Worm (Caenorhabditis elegans): ENCODE measurements around the gene C04G6.6.

Gene C04G6.6

ce11 chrII:5049865-5050342, 49.6 kb downstream of the C04G6.6 start, which contains the start of gene F33G12.6:
Gene F33G12.6, plus strand, starts transcription at chrII:5049915.
- TF ChIP-seq F55B11.4 (tag; optimal IDR thresholded peaks at IDR 0.05; ENCODE audit: borderline replicate concordance, insufficient read depth) (no peak), mcd-1 (GFP tag; IDR thresholded peaks at IDR 0.05) (no peak), dpl-1 (GFP tag; optimal IDR thresholded peaks at IDR 0.05) (no peak), attf-3 (GFP tag; conservative IDR thresholded peaks at IDR 0.05) (no peak), ceh-91 (GFP tag; IDR thresholded peaks at IDR 0.05) (no peak), dpff-1 (tag; optimal IDR thresholded peaks at IDR 0.05) (no peak), aptf-2 (GFP tag; conservative IDR thresholded peaks at IDR 0.05) (no peak), sdz-38 (tag; optimal IDR thresholded peaks at IDR 0.05) (no peak), ceh-79 (tag; optimal IDR thresholded peaks at IDR 0.05) (no peak), F57A8.1 (GFP tag; optimal IDR thresholded peaks at IDR 0.05) (no peak), F23B12.7 (tag; optimal IDR thresholded peaks at IDR 0.05; ENCODE audit: insufficient read depth) (no peak), F10E7.11 (tag; optimal IDR thresholded peaks at IDR 0.05) (no peak), tlf-1 (GFP tag; optimal IDR thresholded peaks at IDR 0.05) (no peak), lag-1 (GFP tag; IDR thresholded peaks at IDR 0.05) (no peak), F52B5.7 (tag; optimal IDR thresholded peaks at IDR 0.05) (no peak), pha-4 (tag; optimal IDR thresholded peaks at IDR 0.05) (no peak), efl-1 (GFP tag; optimal IDR thresholded peaks at IDR 0.05) (no peak), ekl-4 (GFP tag; IDR thresholded peaks at IDR 0.05) (no peak), chd-7 (tag; optimal IDR thresholded peaks at IDR 0.05) (no peak)

All from whole organism, young adult.